Worm (Caenorhabditis elegans): ENCODE data around the gene K09C6.10.

ce11 chrV:794092-794491 is 45.1 kb upstream of the K09C6.10 start:
- TF ChIP-seq pqm-1 (tag; optimal IDR thresholded peaks at IDR 0.05) (no peak), egl-27 (tag; optimal IDR thresholded peaks at IDR 0.05) (no peak), ztf-4 (tag; optimal IDR thresholded peaks at IDR 0.05) (no peak), zag-1 (tag; optimal IDR thresholded peaks at IDR 0.05) (no peak), snpc-4 (tag; optimal IDR thresholded peaks at IDR 0.05) (no peak), ama-1 (optimal IDR thresholded peaks at IDR 0.05) (no peak), nhr-12 (tag; optimal IDR thresholded peaks at IDR 0.05) (no peak)

Measured in whole organism, L3 larva.